Fruit fly (Drosophila melanogaster): ENCODE data around the gene CG17147.
A peak's percentile ranks its signal among the peaks of the same experiment; 100 is the strongest.

Gene CG17147

dm6 chr3L:20185206-20185868 is 38.4 kb upstream of the CG17147 start (continued):
- no peak for TF ChIP-seq CG9797 (GFP tag; optimal IDR thresholded peaks at IDR 0.05)
- peak; percentile 39 for TF ChIP-seq CG12219 (GFP tag; optimal IDR thresholded peaks at IDR 0.05)
- TF ChIP-seq kni (GFP tag; optimal IDR thresholded peaks at IDR 0.05), result no peak
- TF ChIP-seq prd (optimal IDR thresholded peaks at IDR 0.05), result no peak
- no peak for TF ChIP-seq prd (GFP tag; IDR thresholded peaks at IDR 0.05)
- TF ChIP-seq ken (GFP tag; IDR thresholded peaks at IDR 0.05), result peak; percentile 56; the same call in 2 of the 3 replicates
- no peak for TF ChIP-seq E2f1 (GFP tag; IDR thresholded peaks at IDR 0.05)
- TF ChIP-seq Fer1 (GFP tag; optimal IDR thresholded peaks at IDR 0.05), result peak; percentile 69
- TF ChIP-seq CG17612 (GFP tag; IDR thresholded peaks at IDR 0.05), result no peak
- TF ChIP-seq cas (GFP tag; IDR thresholded peaks at IDR 0.05), result no peak
- TF ChIP-seq CG14965 (GFP tag; optimal IDR thresholded peaks at IDR 0.05; ENCODE audit: borderline replicate concordance), result no peak
- peak; percentile 40 for TF ChIP-seq BtbVII (GFP tag; optimal IDR thresholded peaks at IDR 0.05)
- TF ChIP-seq gt (GFP tag; IDR thresholded peaks at IDR 0.05), result no peak
- TF ChIP-seq pfk (GFP tag; optimal IDR thresholded peaks at IDR 0.05), result no peak
- TF ChIP-seq ara (GFP tag; IDR thresholded peaks at IDR 0.05), result no peak
- TF ChIP-seq tin (GFP tag; optimal IDR thresholded peaks at IDR 0.05), result no peak
- peak; percentile 48 for TF ChIP-seq cwo (GFP tag; optimal IDR thresholded peaks at IDR 0.05)
- TF ChIP-seq nmo (GFP tag; optimal IDR thresholded peaks at IDR 0.05), result peak; percentile 71
- TF ChIP-seq CG12155 (GFP tag; optimal IDR thresholded peaks at IDR 0.05), result peak; percentile 53
- no peak for TF ChIP-seq sima (GFP tag; optimal IDR thresholded peaks at IDR 0.05)
- TF ChIP-seq row (GFP tag; IDR thresholded peaks at IDR 0.05), result peak; percentile 61
- no peak for TF ChIP-seq CG1024 (GFP tag; IDR thresholded peaks at IDR 0.05)
- peak; percentile 10 for TF ChIP-seq schlank (tag; optimal IDR thresholded peaks at IDR 0.05)
- TF ChIP-seq CG17361 (GFP tag; IDR thresholded peaks at IDR 0.05), result no peak
- peak; percentile 71 for TF ChIP-seq HLH54F (GFP tag; optimal IDR thresholded peaks at IDR 0.05)
- no peak for TF ChIP-seq CG10267 (tag; optimal IDR thresholded peaks at IDR 0.05)
- no peak for TF ChIP-seq Nf-YC (tag; optimal IDR thresholded peaks at IDR 0.05)
- no peak for TF ChIP-seq ase (GFP tag; IDR thresholded peaks at IDR 0.05)
- TF ChIP-seq Poxn (GFP tag; IDR thresholded peaks at IDR 0.05), result no peak
- TF ChIP-seq CG30020 (tag; optimal IDR thresholded peaks at IDR 0.05), result no peak
- TF ChIP-seq CG11398 (GFP tag; optimal IDR thresholded peaks at IDR 0.05), result no peak
- TF ChIP-seq slou (GFP tag; optimal IDR thresholded peaks at IDR 0.05), result no peak
- TF ChIP-seq sob (GFP tag; IDR thresholded peaks at IDR 0.05), result peak; percentile 44; the same call in 1 of the 2 replicates
- no peak for TF ChIP-seq h (optimal IDR thresholded peaks at IDR 0.05)
- peak; percentile 60; the same call in 1 of the 2 replicates for TF ChIP-seq CG11696 (GFP tag; IDR thresholded peaks at IDR 0.05)
- TF ChIP-seq CG1832 (GFP tag; optimal IDR thresholded peaks at IDR 0.05), result no peak
- TF ChIP-seq CG12659 (GFP tag; optimal IDR thresholded peaks at IDR 0.05), result peak; percentile 56
- peak; percentile 40 for TF ChIP-seq az2 (GFP tag; optimal IDR thresholded peaks at IDR 0.05)
- TF ChIP-seq insv (GFP tag; optimal IDR thresholded peaks at IDR 0.05), result no peak
- TF ChIP-seq dmrt11E (tag; optimal IDR thresholded peaks at IDR 0.05), result no peak
- TF ChIP-seq Atf3 (GFP tag; optimal IDR thresholded peaks at IDR 0.05), result no peak
- no peak for TF ChIP-seq fd64A (GFP tag; optimal IDR thresholded peaks at IDR 0.05)
- TF ChIP-seq zf30C (GFP tag; optimal IDR thresholded peaks at IDR 0.05), result no peak
- TF ChIP-seq br (optimal IDR thresholded peaks at IDR 0.05), result no peak
- TF ChIP-seq CG14441 (GFP tag; IDR thresholded peaks at IDR 0.05), result no peak; the same call in 1 of the 2 replicates
- peak; percentile 56 for TF ChIP-seq seq (GFP tag; IDR thresholded peaks at IDR 0.05)
- no peak for TF ChIP-seq CG10431 (GFP tag; optimal IDR thresholded peaks at IDR 0.05)
- TF ChIP-seq CG18619 (GFP tag; optimal IDR thresholded peaks at IDR 0.05), result peak; percentile 82
- TF ChIP-seq da (GFP tag; optimal IDR thresholded peaks at IDR 0.05), result no peak
- TF ChIP-seq slbo (GFP tag; IDR thresholded peaks at IDR 0.05), result peak; percentile 78
- peak; percentile 66 for TF ChIP-seq CG30403 (GFP tag; optimal IDR thresholded peaks at IDR 0.05)
- 0 out of 2 replicates have a peak, but pooled peaks have one; percentile 28 for TF ChIP-seq ham (GFP tag; IDR thresholded peaks at IDR 0.05)

All from whole organism, embryonic.